Worm (Caenorhabditis elegans) whole organism, L1 larva: Measurements from ENCODE around the gene meg-2.

Source experiments
- C34B4.2 ChIP-seq: sonication (generic microtip); optimal IDR thresholded peaks from 2 replicates; lab custom pipeline; 2017; ENCODE audit warnings: mild to moderate bottlenecking, missing genetic modification characterization, missing compliant biosample characterization
- alr-1 ChIP-seq: fragments of 200-800 bp; sonication (Bioruptor generic); optimal IDR thresholded peaks from 2 replicates; lab custom pipeline; 2018; ENCODE audit warnings: borderline replicate concordance, mild to moderate bottlenecking, missing genetic modification characterization, missing compliant biosample characterization
- aly-2 ChIP-seq: fragments of 150-350 bp; optimal IDR thresholded peaks from 2 replicates; lab custom pipeline; 2014; ENCODE audit warnings: missing biosample characterization, missing genetic modification characterization
- ceh-82 ChIP-seq, 3 experiments: fragments of 150-350 bp in 1 of 3; sonication (generic microtip) in 2 of 3; optimal IDR thresholded peaks; 2 replicates each; lab custom pipeline; 2014 to 2017; ENCODE audit warnings: missing biosample characterization in 3 of 3, missing genetic modification characterization in 3 of 3
- elt-2 ChIP-seq: sonication (generic microtip); optimal IDR thresholded peaks from 2 replicates; lab custom pipeline; 2016; ENCODE audit warnings: missing genetic modification characterization, mild to moderate bottlenecking, inconsistent platforms, missing compliant biosample characterization, missing genetic modification reagents
- nhr-76 ChIP-seq: sonication (generic microtip); optimal IDR thresholded peaks from 2 replicates; lab custom pipeline; 2017; ENCODE audit warnings: missing biosample characterization, missing genetic modification characterization
- nhr-90 ChIP-seq: sonication (generic microtip); optimal IDR thresholded peaks from 2 replicates; lab custom pipeline; 2016; ENCODE audit warnings: mild to moderate bottlenecking, missing genetic modification characterization, missing compliant biosample characterization; ENCODE audit not compliant: poor library complexity
- pag-3 ChIP-seq: sonication (generic microtip); optimal IDR thresholded peaks from 2 replicates; lab custom pipeline; 2017; ENCODE audit warnings: missing genetic modification characterization, mild to moderate bottlenecking, missing compliant biosample characterization, antibody characterized with exemption, borderline replicate concordance; ENCODE audit not compliant: insufficient read depth
- rnt-1 ChIP-seq: sonication (generic microtip); optimal IDR thresholded peaks from 2 replicates; lab custom pipeline; 2016; ENCODE audit warnings: mild to moderate bottlenecking, missing genetic modification characterization, moderate library complexity, missing compliant biosample characterization
- sox-4 ChIP-seq: sonication (generic microtip); optimal IDR thresholded peaks from 2 replicates; lab custom pipeline; 2016; ENCODE audit warnings: missing genetic modification characterization, missing compliant biosample characterization
- swsn-7 ChIP-seq: sonication (generic microtip); optimal IDR thresholded peaks from 2 replicates; lab custom pipeline; 2016; ENCODE audit warnings: missing genetic modification characterization, missing compliant biosample characterization
- tbx-2 ChIP-seq: sonication (generic microtip); optimal IDR thresholded peaks from 2 replicates; lab custom pipeline; 2016; ENCODE audit warnings: missing genetic modification characterization, missing compliant biosample characterization
- zag-1 ChIP-seq: fragments of 150-350 bp; optimal IDR thresholded peaks from 2 replicates; lab custom pipeline; 2014; ENCODE audit warnings: missing biosample characterization, missing genetic modification characterization
- ztf-11 ChIP-seq, 2 experiments: sonication (generic microtip); optimal IDR thresholded peaks; 2 replicates each; lab custom pipeline; 2016 to 2017; ENCODE audit warnings: missing genetic modification characterization in 2 of 2, missing biosample characterization in 1 of 2, missing compliant biosample characterization in 1 of 2

ce11 chrX:13875913-13876312, 50.0 kb downstream of the meg-2 start:
- TF ChIP-seq elt-2 (tag; lab: Kevin White, UChicago) = no peak
- no peak for TF ChIP-seq aly-2 (tag; lab: Kevin White, UChicago)
- no peak for TF ChIP-seq zag-1 (tag; lab: Kevin White, UChicago)
- no peak for TF ChIP-seq C34B4.2 (tag; lab: Kevin White, UChicago)
- no peak for TF ChIP-seq nhr-90 (tag; lab: Kevin White, UChicago)
- no peak for TF ChIP-seq sox-4 (tag; lab: Kevin White, UChicago)
- TF ChIP-seq tbx-2 = no peak
- TF ChIP-seq nhr-76 = no peak
- TF ChIP-seq alr-1 (tag; lab: Kevin White, UChicago) = no peak
- TF ChIP-seq swsn-7 (tag; lab: Kevin White, UChicago) = no peak
- TF ChIP-seq ztf-11 (tag; optimal IDR thresholded peaks at IDR 0.05; lab: Kevin White, UChicago) = no peak
- no peak for TF ChIP-seq rnt-1 (tag; lab: Kevin White, UChicago)
- TF ChIP-seq pag-3 = no peak
- TF ChIP-seq ceh-82 (tag; optimal IDR thresholded peaks at IDR 0.05; lab: Kevin White, UChicago) = no peak
